Fruit fly (Drosophila melanogaster) whole organism, embryonic: ENCODE results near the gene lili.

Experiments used
- Ada2b ChIP-seq: fragments of 200-800 bp; sonication (Bioruptor generic); IDR thresholded peaks from 2 replicates; pipeline ENCODE4 v1.3.6; 2022; ENCODE audit warnings: missing biosample characterization, missing genetic modification characterization
- Atf3 ChIP-seq: fragments of 200-800 bp; sonication (Bioruptor generic); optimal IDR thresholded peaks from 3 replicates; lab custom pipeline; 2016; ENCODE audit warnings: missing biosample characterization, missing genetic modification characterization
- BtbVII ChIP-seq: fragments of 200-800 bp; sonication (Bioruptor generic); optimal IDR thresholded peaks from 3 replicates; lab custom pipeline; 2017; ENCODE audit warnings: missing biosample characterization, mild to moderate bottlenecking, missing genetic modification characterization
- CG10654 ChIP-seq: fragments of 200-800 bp; sonication (Bioruptor generic); optimal IDR thresholded peaks from 2 replicates; lab custom pipeline; 2016; ENCODE audit warnings: missing biosample characterization, missing genetic modification characterization
- CG10959 ChIP-seq: fragments of 200-800 bp; sonication (Bioruptor generic); IDR thresholded peaks from 2 replicates; pipeline ENCODE4 v1.3.6; 2022; ENCODE audit warnings: missing biosample characterization, missing genetic modification characterization
- CG11723 ChIP-seq: fragments of 200-800 bp; sonication (Bioruptor generic); optimal IDR thresholded peaks from 2 replicates; lab custom pipeline; 2017; ENCODE audit warnings: missing biosample characterization, mild to moderate bottlenecking, missing genetic modification characterization
- CG12236 ChIP-seq: fragments of 200-800 bp; sonication (Bioruptor generic); optimal IDR thresholded peaks from 2 replicates; lab custom pipeline; 2016; ENCODE audit warnings: missing biosample characterization, missing genetic modification characterization
- CG13123 ChIP-seq: fragments of 200-800 bp; sonication (Bioruptor generic); optimal IDR thresholded peaks from 2 replicates; lab custom pipeline; 2016; ENCODE audit warnings: missing biosample characterization, missing genetic modification characterization
- CG1529 ChIP-seq: fragments of 200-800 bp; sonication (Bioruptor generic); optimal IDR thresholded peaks from 3 replicates; lab custom pipeline; 2018; ENCODE audit warnings: missing biosample characterization, missing genetic modification characterization
- CG17568 ChIP-seq: fragments of 200-800 bp; sonication (Bioruptor generic); optimal IDR thresholded peaks from 2 replicates; lab custom pipeline; 2018; ENCODE audit warnings: missing biosample characterization, mild to moderate bottlenecking, missing genetic modification characterization, moderate library complexity
- CG17802 ChIP-seq: fragments of 200-800 bp; sonication (Bioruptor generic); optimal IDR thresholded peaks from 2 replicates; lab custom pipeline; 2018; ENCODE audit warnings: missing biosample characterization, mild to moderate bottlenecking, missing genetic modification characterization, moderate library complexity
- CG18619 ChIP-seq: fragments of 200-800 bp; sonication (Bioruptor generic); optimal IDR thresholded peaks from 3 replicates; lab custom pipeline; 2017; ENCODE audit warnings: missing biosample characterization, mild to moderate bottlenecking, missing genetic modification characterization
- CG30403 ChIP-seq: fragments of 200-800 bp; sonication (Bioruptor generic); optimal IDR thresholded peaks from 3 replicates; lab custom pipeline; 2016; ENCODE audit warnings: missing biosample characterization, missing genetic modification characterization
- CG4282 ChIP-seq: fragments of 200-800 bp; sonication (Bioruptor generic); optimal IDR thresholded peaks from 2 replicates; lab custom pipeline; 2016; ENCODE audit warnings: missing biosample characterization, missing genetic modification characterization
- CG4617 ChIP-seq: fragments of 200-800 bp; sonication (Bioruptor generic); optimal IDR thresholded peaks from 3 replicates; lab custom pipeline; 2016; ENCODE audit warnings: missing biosample characterization, missing genetic modification characterization, borderline replicate concordance
- CG5245 ChIP-seq: fragments of 200-800 bp; sonication (Bioruptor generic); optimal IDR thresholded peaks from 3 replicates; lab custom pipeline; 2016; ENCODE audit warnings: missing biosample characterization, missing genetic modification characterization
- CG6254 ChIP-seq: fragments of 200-800 bp; sonication (Bioruptor generic); optimal IDR thresholded peaks from 3 replicates; lab custom pipeline; 2017; ENCODE audit warnings: mild to moderate bottlenecking, missing biosample characterization, missing genetic modification reagents, missing genetic modification characterization
- CG6791 ChIP-seq: fragments of 200-800 bp; sonication (Bioruptor generic); IDR thresholded peaks from 3 replicates; pipeline ENCODE4 v1.3.6; 2022; ENCODE audit warnings: missing biosample characterization, missing genetic modification characterization; ENCODE audit not compliant: partially characterized antibody
- CG7963 ChIP-seq: fragments of 200-800 bp; sonication (Bioruptor generic); IDR thresholded peaks from 3 replicates; pipeline ENCODE4 v1.3.6; 2022; ENCODE audit warnings: missing biosample characterization, missing genetic modification characterization; ENCODE audit not compliant: partially characterized antibody
- Camta ChIP-seq: fragments of 200-800 bp; sonication (Bioruptor generic); optimal IDR thresholded peaks from 2 replicates; lab custom pipeline; 2016; ENCODE audit warnings: missing biosample characterization, missing genetic modification characterization
- Chrac-16 ChIP-seq: fragments of 200-800 bp; sonication (Bioruptor generic); optimal IDR thresholded peaks from 3 replicates; lab custom pipeline; 2016; ENCODE audit warnings: missing biosample characterization, missing genetic modification characterization
- CkIIα-i1 ChIP-seq: fragments of 200-800 bp; sonication (Bioruptor generic); IDR thresholded peaks from 2 replicates; pipeline ENCODE4 v1.3.6; 2022; ENCODE audit warnings: missing biosample characterization, missing genetic modification characterization
- Dip2 ChIP-seq: fragments of 200-800 bp; sonication (Bioruptor generic); IDR thresholded peaks from 2 replicates; pipeline ENCODE4 v1.3.6; 2022; ENCODE audit warnings: missing biosample characterization, missing genetic modification characterization
- Drgx ChIP-seq: fragments of 200-800 bp; sonication (Bioruptor generic); IDR thresholded peaks from 2 replicates; pipeline ENCODE4 v1.3.6; 2022; ENCODE audit warnings: missing biosample characterization, missing genetic modification characterization
- ERR ChIP-seq: fragments of 200-800 bp; sonication (Bioruptor generic); optimal IDR thresholded peaks from 2 replicates; lab custom pipeline; 2016; ENCODE audit warnings: missing biosample characterization, missing genetic modification characterization
- HHEX ChIP-seq: fragments of 200-800 bp; sonication (Bioruptor generic); optimal IDR thresholded peaks from 3 replicates; lab custom pipeline; 2017; ENCODE audit warnings: missing biosample characterization, mild to moderate bottlenecking, missing genetic modification characterization, missing genetic modification reagents
- Hand ChIP-seq: fragments of 200-800 bp; sonication (Bioruptor generic); optimal IDR thresholded peaks from 2 replicates; lab custom pipeline; 2017; ENCODE audit warnings: mild to moderate bottlenecking, missing biosample characterization, missing genetic modification reagents, missing genetic modification characterization
- Hey ChIP-seq: fragments of 200-800 bp; sonication (Bioruptor generic); optimal IDR thresholded peaks from 3 replicates; lab custom pipeline; 2018; ENCODE audit warnings: missing biosample characterization, mild to moderate bottlenecking, missing genetic modification characterization
- HmgD ChIP-seq: fragments of 200-800 bp; sonication (Bioruptor generic); optimal IDR thresholded peaks from 3 replicates; lab custom pipeline; 2016; ENCODE audit warnings: missing biosample characterization, missing genetic modification characterization
- Kr ChIP-seq: fragments of 200-800 bp; sonication (Bioruptor generic); optimal IDR thresholded peaks from 2 replicates; lab custom pipeline; 2017; ENCODE audit warnings: missing biosample characterization, mild to moderate bottlenecking, missing genetic modification characterization
- MESR4 ChIP-seq: fragments of 200-800 bp; sonication (Bioruptor generic); optimal IDR thresholded peaks from 2 replicates; lab custom pipeline; 2018; ENCODE audit warnings: missing biosample characterization, mild to moderate bottlenecking, missing genetic modification characterization, moderate library complexity
- Nf-YA ChIP-seq: fragments of 200-800 bp; sonication (Bioruptor generic); IDR thresholded peaks from 2 replicates; pipeline ENCODE4 v1.3.6; 2022; ENCODE audit warnings: missing biosample characterization, missing genetic modification characterization
- Opbp ChIP-seq: fragments of 200-800 bp; sonication (Bioruptor generic); IDR thresholded peaks from 3 replicates; pipeline ENCODE4 v1.3.6; 2022; ENCODE audit warnings: missing biosample characterization, missing genetic modification characterization; ENCODE audit not compliant: partially characterized antibody
- Sry-δ ChIP-seq: fragments of 200-800 bp; sonication (Bioruptor generic); optimal IDR thresholded peaks from 2 replicates; lab custom pipeline; 2016; ENCODE audit warnings: missing biosample characterization, missing genetic modification characterization
- Tbp ChIP-seq: fragments of >200 bp; optimal IDR thresholded peaks from 2 replicates; lab custom pipeline; 2018; ENCODE audit warnings: missing biosample characterization, missing genetic modification characterization
- ara ChIP-seq: fragments of 200-800 bp; sonication (Bioruptor generic); IDR thresholded peaks from 2 replicates; pipeline ENCODE4 v1.3.6; 2022; ENCODE audit warnings: missing biosample characterization, missing genetic modification characterization
- bigmax ChIP-seq: fragments of 200-800 bp; sonication (Bioruptor generic); optimal IDR thresholded peaks from 2 replicates; lab custom pipeline; 2018; ENCODE audit warnings: missing biosample characterization, mild to moderate bottlenecking, missing genetic modification characterization
- cg ChIP-seq: fragments of 200-800 bp; sonication (Bioruptor generic); optimal IDR thresholded peaks from 3 replicates; lab custom pipeline; 2019; ENCODE audit warnings: missing biosample characterization, mild to moderate bottlenecking, missing genetic modification characterization, moderate library complexity
- chinmo ChIP-seq: fragments of 200-800 bp; sonication (Bioruptor generic); IDR thresholded peaks from 4 replicates; pipeline ENCODE4 v1.3.6; 2022; ENCODE audit warnings: missing biosample characterization, missing genetic modification characterization; ENCODE audit not compliant: partially characterized antibody
- danr ChIP-seq: fragments of 200-800 bp; sonication (Bioruptor generic); IDR thresholded peaks from 2 replicates; pipeline ENCODE4 v1.3.6; 2022; ENCODE audit warnings: missing biosample characterization, missing genetic modification characterization
- inv ChIP-seq: fragments of 200-800 bp; sonication (Bioruptor generic); IDR thresholded peaks from 2 replicates; pipeline ENCODE4 v1.3.6; 2022; ENCODE audit warnings: missing biosample characterization, missing genetic modification characterization; ENCODE audit not compliant: partially characterized antibody
- luna ChIP-seq: fragments of 200-800 bp; sonication (Bioruptor generic); optimal IDR thresholded peaks from 2 replicates; lab custom pipeline; 2016; ENCODE audit warnings: missing biosample characterization, missing genetic modification characterization
- maf-S ChIP-seq: fragments of 200-800 bp; sonication (Bioruptor generic); optimal IDR thresholded peaks from 2 replicates; lab custom pipeline; 2016; ENCODE audit warnings: missing biosample characterization, missing genetic modification characterization
- nerfin-1 ChIP-seq: fragments of 200-800 bp; sonication (Bioruptor generic); optimal IDR thresholded peaks from 3 replicates; lab custom pipeline; 2019; ENCODE audit warnings: missing biosample characterization, mild to moderate bottlenecking, missing genetic modification characterization, moderate library complexity
- odd ChIP-seq: fragments of 200-800 bp; sonication (Bioruptor generic); optimal IDR thresholded peaks from 2 replicates; lab custom pipeline; 2017; ENCODE audit warnings: missing biosample characterization, mild to moderate bottlenecking, missing genetic modification characterization
- otp ChIP-seq: fragments of 200-800 bp; sonication (Bioruptor generic); IDR thresholded peaks from 3 replicates; pipeline ENCODE4, ENCODE4 v1.3.6; 2022; ENCODE audit warnings: missing biosample characterization, missing genetic modification characterization
- psq ChIP-seq: fragments of 200-800 bp; sonication (Bioruptor generic); optimal IDR thresholded peaks from 2 replicates; lab custom pipeline; 2017; ENCODE audit warnings: missing biosample characterization, missing genetic modification characterization
- slbo ChIP-seq: fragments of 200-800 bp; sonication (Bioruptor generic); IDR thresholded peaks from 2 replicates; pipeline ENCODE4 v1.3.6; 2022; ENCODE audit warnings: missing biosample characterization, missing genetic modification characterization
- tx ChIP-seq: fragments of 200-800 bp; sonication (Bioruptor generic); optimal IDR thresholded peaks from 2 replicates; lab custom pipeline; 2016; ENCODE audit warnings: missing biosample characterization, missing genetic modification characterization
- unpg ChIP-seq: fragments of 200-800 bp; sonication (Bioruptor generic); optimal IDR thresholded peaks from 3 replicates; lab custom pipeline; 2018; ENCODE audit warnings: missing biosample characterization, mild to moderate bottlenecking, missing genetic modification characterization, moderate library complexity
- wor ChIP-seq: fragments of 200-800 bp; sonication (Bioruptor generic); IDR thresholded peaks from 2 replicates; pipeline ENCODE4 v1.3.6; 2022; ENCODE audit warnings: missing biosample characterization, missing genetic modification characterization

Gene lili

dm6 chr3R:24850420-24850819 lies 36.6 kb upstream of the lili start, which contains the start of gene CG7006 (continued):
- TF ChIP-seq CG18619 (peak; percentile 8), Nf-YA (GFP tag; lab: Robert Waterston, UW) (no peak), CG13123 (GFP tag; lab: Kevin White, UChicago) (peak; percentile 50), CG30403 (GFP tag; lab: Kevin White, UChicago) (peak; percentile 80), Opbp (GFP tag; lab: Robert Waterston, UW) (peak; percentile 87), CG17802 (tag; lab: Kevin White, UChicago) (peak; percentile 36), CG6254 (no peak), Hey (tag; lab: Kevin White, UChicago) (no peak), CG11723 (GFP tag; lab: Kevin White, UChicago) (no peak), otp (GFP tag; lab: Robert Waterston, UW) (0 out of 3 replicates have a peak, but pooled peaks have one; percentile 18), psq (peak; percentile 8), HHEX (GFP tag; lab: Kevin White, UChicago) (peak; percentile 27), CG1529 (GFP tag; lab: Kevin White, UChicago) (no peak), unpg (no peak), Drgx (GFP tag; lab: Robert Waterston, UW) (no peak), slbo (GFP tag; lab: Robert Waterston, UW) (peak; percentile 92), ERR (GFP tag; lab: Kevin White, UChicago) (peak; percentile 81), nerfin-1 (tag; lab: Kevin White, UChicago) (peak; percentile 18), CG4617 (peak; percentile 79), BtbVII (GFP tag; lab: Kevin White, UChicago) (no peak), CkIIα-i1 (GFP tag; lab: Robert Waterston, UW) (no peak), bigmax (GFP tag; lab: Kevin White, UChicago) (no peak), ara (GFP tag; lab: Robert Waterston, UW) (peak; percentile 39; the same call in 1 of the 2 replicates), Chrac-16 (peak; percentile 70), Kr (GFP tag; lab: Kevin White, UChicago) (no peak), Dip2 (GFP tag; lab: Robert Waterston, UW) (no peak), HmgD (GFP tag; lab: Kevin White, UChicago) (peak; percentile 76), odd (GFP tag; lab: Kevin White, UChicago) (no peak), maf-S (GFP tag; lab: Kevin White, UChicago) (peak; percentile 84), luna (GFP tag; lab: Kevin White, UChicago) (peak; percentile 16), chinmo (GFP tag; lab: Robert Waterston, UW) (no peak; the same call in 3 of the 4 replicates), cg (GFP tag; lab: Kevin White, UChicago) (no peak), CG6791 (GFP tag; lab: Robert Waterston, UW) (peak; percentile 88), danr (GFP tag; lab: Robert Waterston, UW) (no peak), CG5245 (GFP tag; lab: Kevin White, UChicago) (peak; percentile 55), CG12236 (GFP tag; lab: Kevin White, UChicago) (no peak), CG10959 (GFP tag; lab: Robert Waterston, UW) (no peak; the same call in 1 of the 2 replicates), CG4282 (GFP tag; lab: Kevin White, UChicago) (peak; percentile 71), Atf3 (GFP tag; lab: Kevin White, UChicago) (peak; percentile 48), tx (GFP tag; lab: Kevin White, UChicago) (peak; percentile 75), CG10654 (peak; percentile 76), Sry-δ (GFP tag; lab: Kevin White, UChicago) (peak; percentile 76), MESR4 (peak; percentile 72), CG17568 (GFP tag; lab: Kevin White, UChicago) (no peak), wor (no peak), Camta (GFP tag; lab: Kevin White, UChicago) (peak; percentile 61), Hand (GFP tag; lab: Kevin White, UChicago) (no peak), CG7963 (GFP tag; lab: Robert Waterston, UW) (peak; percentile 28; the same call in 2 of the 3 replicates), Ada2b (GFP tag; lab: Robert Waterston, UW) (no peak), Tbp (GFP tag; lab: Kevin White, UChicago) (no peak), inv (GFP tag; lab: Robert Waterston, UW) (peak; percentile 69)
